Fruit fly (Drosophila melanogaster): Measurements from ENCODE around the gene CG13625.
A peak's percentile ranks its signal among the peaks of the same experiment; 100 is the strongest.

CG13625 gene

dm6 chr3R:24626003-24626486, 41.1 kb upstream of the CG13625 start:
- peak; percentile 26 for TF ChIP-seq Fer1 (GFP tag; optimal IDR thresholded peaks at IDR 0.05)
- TF ChIP-seq inv (GFP tag; IDR thresholded peaks at IDR 0.05; ENCODE audit: partially characterized antibody), result no peak
- TF ChIP-seq PHDP (tag; optimal IDR thresholded peaks at IDR 0.05), result no peak
- TF ChIP-seq CG8388 (GFP tag; optimal IDR thresholded peaks at IDR 0.05), result peak; percentile 40
- TF ChIP-seq shn (GFP tag; optimal IDR thresholded peaks at IDR 0.05), result peak; percentile 19
- TF ChIP-seq unpg (GFP tag; optimal IDR thresholded peaks at IDR 0.05), result peak; percentile 37
- TF ChIP-seq CG10543 (GFP tag; optimal IDR thresholded peaks at IDR 0.05), result no peak
- no peak for TF ChIP-seq CG8944 (GFP tag; optimal IDR thresholded peaks at IDR 0.05)
- TF ChIP-seq HLH54F (GFP tag; optimal IDR thresholded peaks at IDR 0.05), result no peak
- TF ChIP-seq CG8281 (tag; optimal IDR thresholded peaks at IDR 0.05), result peak; percentile 5
- TF ChIP-seq bsh (GFP tag; optimal IDR thresholded peaks at IDR 0.05), result peak in 1 of 2 experiments; percentile 28
- TF ChIP-seq gt (GFP tag; IDR thresholded peaks at IDR 0.05), result no peak
- peak; percentile 53 for TF ChIP-seq slbo (GFP tag; IDR thresholded peaks at IDR 0.05)
- no peak for TF ChIP-seq CG16863 (GFP tag; optimal IDR thresholded peaks at IDR 0.05)
- no peak for TF ChIP-seq CG33213 (GFP tag; optimal IDR thresholded peaks at IDR 0.05)
- no peak for TF ChIP-seq TFAM (GFP tag; optimal IDR thresholded peaks at IDR 0.05)
- TF ChIP-seq h (optimal IDR thresholded peaks at IDR 0.05), result no peak
- TF ChIP-seq CG1832 (GFP tag; optimal IDR thresholded peaks at IDR 0.05), result no peak
- TF ChIP-seq Pdp1 (GFP tag; optimal IDR thresholded peaks at IDR 0.05), result peak in 1 of 2 experiments; percentile 32
- no peak for TF ChIP-seq unc-4 (GFP tag; IDR thresholded peaks at IDR 0.05; ENCODE audit: partially characterized antibody)
- TF ChIP-seq bcd (GFP tag; optimal IDR thresholded peaks at IDR 0.05), result peak; percentile 18
- TF ChIP-seq CG2120 (GFP tag; optimal IDR thresholded peaks at IDR 0.05), result peak; percentile 39
- TF ChIP-seq CG31365 (tag; optimal IDR thresholded peaks at IDR 0.05), result no peak
- TF ChIP-seq CG11093 (GFP tag; IDR thresholded peaks at IDR 0.05), result 0 out of 3 replicates have a peak, but pooled peaks have one; percentile 14
- TF ChIP-seq Dref (GFP tag; IDR thresholded peaks at IDR 0.05), result no peak
- no peak for TF ChIP-seq gem (tag; optimal IDR thresholded peaks at IDR 0.05)
- TF ChIP-seq Nf-YA (GFP tag; IDR thresholded peaks at IDR 0.05), result no peak
- TF ChIP-seq ssp (GFP tag; IDR thresholded peaks at IDR 0.05), result no peak
- TF ChIP-seq Ssrp (tag; optimal IDR thresholded peaks at IDR 0.05), result peak; percentile 9
- no peak for TF ChIP-seq CG10321 (GFP tag; IDR thresholded peaks at IDR 0.05)
- TF ChIP-seq NK7.1 (GFP tag; optimal IDR thresholded peaks at IDR 0.05), result peak; percentile 0
- TF ChIP-seq CG6765 (GFP tag; optimal IDR thresholded peaks at IDR 0.05), result peak; percentile 32
- peak; percentile 15 for TF ChIP-seq tin (GFP tag; optimal IDR thresholded peaks at IDR 0.05)
- peak; percentile 39; the same call in 1 of the 2 replicates for TF ChIP-seq stc (GFP tag; IDR thresholded peaks at IDR 0.05)
- TF ChIP-seq gsb-n (tag; optimal IDR thresholded peaks at IDR 0.05), result no peak
- TF ChIP-seq tll (GFP tag; optimal IDR thresholded peaks at IDR 0.05), result no peak
- TF ChIP-seq Hmr (GFP tag; optimal IDR thresholded peaks at IDR 0.05), result no peak
- no peak for TF ChIP-seq CG2116 (GFP tag; optimal IDR thresholded peaks at IDR 0.05)
- no peak for TF ChIP-seq slp2 (GFP tag; optimal IDR thresholded peaks at IDR 0.05)
- TF ChIP-seq Doc2 (GFP tag; IDR thresholded peaks at IDR 0.05), result no peak
- no peak for TF ChIP-seq chn (GFP tag; optimal IDR thresholded peaks at IDR 0.05)
- peak; percentile 2 for TF ChIP-seq Max (GFP tag; optimal IDR thresholded peaks at IDR 0.05)
- TF ChIP-seq Med (GFP tag), result peak; percentile 82
- no peak for TF ChIP-seq E2f2 (GFP tag; IDR thresholded peaks at IDR 0.05)
- TF ChIP-seq CG32772 (GFP tag; IDR thresholded peaks at IDR 0.05), result no peak
- no peak for TF ChIP-seq Lim3 (GFP tag; IDR thresholded peaks at IDR 0.05)
- TF ChIP-seq tap (tag; optimal IDR thresholded peaks at IDR 0.05), result no peak
- TF ChIP-seq tgo (GFP tag; IDR thresholded peaks at IDR 0.05), result 0 out of 3 replicates have a peak, but pooled peaks have one; percentile 31
- no peak for TF ChIP-seq CG9932 (GFP tag; IDR thresholded peaks at IDR 0.05)
- no peak for TF ChIP-seq MBD-R2 (GFP tag; IDR thresholded peaks at IDR 0.05)
- TF ChIP-seq lmd (GFP tag; IDR thresholded peaks at IDR 0.05), result peak; percentile 28; the same call in 1 of the 2 replicates

Measured in whole organism, embryonic.